Worm (Caenorhabditis elegans): ENCODE data around the gene sru-15.

DNA sequence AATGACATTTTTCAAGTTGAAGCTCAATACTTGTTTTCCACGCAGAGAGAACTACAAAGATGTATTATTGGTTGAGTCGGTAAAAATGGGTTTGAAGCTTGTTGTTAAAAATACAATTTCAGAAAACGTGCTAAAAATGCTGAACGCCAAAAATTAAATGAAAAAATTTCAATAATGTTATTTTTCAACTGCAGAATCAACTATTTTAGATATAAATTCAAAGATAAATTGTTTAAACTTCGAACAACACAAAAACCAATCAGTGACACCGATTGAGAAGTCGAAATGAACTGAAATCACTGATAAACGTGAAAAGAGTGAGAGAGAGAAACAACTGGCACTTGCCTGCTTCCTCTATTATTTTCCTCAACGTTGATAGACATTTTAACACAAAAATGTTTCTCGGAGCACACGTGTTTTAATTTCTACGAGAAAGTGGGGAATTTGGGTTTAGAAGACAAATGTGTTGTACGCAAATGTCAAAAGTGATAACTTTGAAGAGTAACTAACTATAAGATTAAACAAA is 8.5 kb upstream of the sru-15 start, which contains the start of gene T02D1.8:
- TF ChIP-seq ztf-23 (GFP tag; IDR thresholded peaks at IDR 0.05) (no peak), klf-2 (GFP tag; conservative IDR thresholded peaks at IDR 0.05) (no peak)

Measured in whole organism, midembryonic.